Worm (Caenorhabditis elegans): ENCODE measurements around the gene str-43.

The str-43 gene

ce11 chrV:15721431-15721830 lies 30.5 kb downstream of the str-43 start:
- no peak for TF ChIP-seq lin-29 (GFP tag; IDR thresholded peaks at IDR 0.05)
- TF ChIP-seq ceh-82 (tag; optimal IDR thresholded peaks at IDR 0.05) = no peak
- peak; percentile 24 for TF ChIP-seq aha-1 (tag)

- TF ChIP-seq F37D6.2 (tag; optimal IDR thresholded peaks at IDR 0.05) (no peak), gei-8 (GFP tag; optimal IDR thresholded peaks at IDR 0.05) (no peak), madf-5 (GFP tag; IDR thresholded peaks at IDR 0.05) (no peak)
Observed at ce11 chrV:15719570-15719969, 32.4 kb downstream of the str-43 start, which contains the start of gene Y6E2A.7. Gene Y6E2A.7 (plus strand): TSS chrV:15719870.

ce11 chrV:15718562-15718961 lies 33.4 kb downstream of the str-43 start, which contains the start of gene Y6E2A.5:
Gene Y6E2A.5 (minus strand): TSS chrV:15718662.
- TF ChIP-seq unc-62 (GFP tag; optimal IDR thresholded peaks at IDR 0.05 in 1 of 2) (peak in 1 of 2 experiments; percentile 18), unc-62 (tag; optimal IDR thresholded peaks at IDR 0.05) (no peak), mep-1 (tag; optimal IDR thresholded peaks at IDR 0.05) (no peak)

- TF ChIP-seq aly-2 (tag; optimal IDR thresholded peaks at IDR 0.05) (no peak), zip-2 (tag; optimal IDR thresholded peaks at IDR 0.05) (no peak), aha-1 (tag) (no peak), snpc-4 (tag; optimal IDR thresholded peaks at IDR 0.05) (no peak), dve-1 (tag; optimal IDR thresholded peaks at IDR 0.05; ENCODE audit: insufficient read depth) (no peak), cey-2 (tag; optimal IDR thresholded peaks at IDR 0.05; ENCODE audit: borderline replicate concordance, insufficient read depth) (no peak), lin-29 (GFP tag; IDR thresholded peaks at IDR 0.05) (no peak), ces-1 (GFP tag; optimal IDR thresholded peaks at IDR 0.05) (no peak), Y48G9A.11 (GFP tag; IDR thresholded peaks at IDR 0.05) (no peak), hmg-1.1 (GFP tag; IDR thresholded peaks at IDR 0.05) (no peak), hlh-11 (tag; optimal IDR thresholded peaks at IDR 0.05) (no peak), nhr-76 (tag; optimal IDR thresholded peaks at IDR 0.05) (no peak), unc-39 (tag; optimal IDR thresholded peaks at IDR 0.05) (no peak), duxl-1 (tag; optimal IDR thresholded peaks at IDR 0.05; ENCODE audit: poor library complexity) (no peak), spr-1 (tag; optimal IDR thresholded peaks at IDR 0.05) (no peak), ama-1 (optimal IDR thresholded peaks at IDR 0.05) (no peak), ZK337.2 (GFP tag; IDR thresholded peaks at IDR 0.05) (no peak), daf-16 (GFP tag; optimal IDR thresholded peaks at IDR 0.05) (no peak), daf-16 (tag; optimal IDR thresholded peaks at IDR 0.05) (no peak), F10B5.3 (tag; optimal IDR thresholded peaks at IDR 0.05) (no peak), zfp-3 (GFP tag; conservative IDR thresholded peaks at IDR 0.05) (no peak)
Observed at ce11 chrV:15716679-15717078, 35.3 kb downstream of the str-43 start, which contains the start of gene Y6E2A.4. Gene Y6E2A.4 (minus strand): TSS chrV:15716779.

ce11 chrV:15715636-15716035 lies 36.3 kb downstream of the str-43 start:
- TF ChIP-seq unc-130 (GFP tag; optimal IDR thresholded peaks at IDR 0.05) = no peak
- peak in 1 of 2 experiments; percentile 11 for TF ChIP-seq mdl-1 (tag; optimal IDR thresholded peaks at IDR 0.05)
- peak in 1 of 2 experiments; percentile 83 for TF ChIP-seq daf-16 (GFP tag; optimal IDR thresholded peaks at IDR 0.05)
- TF ChIP-seq daf-16 (tag; optimal IDR thresholded peaks at IDR 0.05) = peak; percentile 94
- no peak for TF ChIP-seq mxl-2 (GFP tag; conservative IDR thresholded peaks at IDR 0.05)
- no peak for TF ChIP-seq dmd-6 (GFP tag; IDR thresholded peaks at IDR 0.05)
- TF ChIP-seq lin-29 (GFP tag; IDR thresholded peaks at IDR 0.05) = no peak
- no peak for TF ChIP-seq madf-9 (GFP tag; conservative IDR thresholded peaks at IDR 0.05)
- TF ChIP-seq lin-1 (GFP tag; IDR thresholded peaks at IDR 0.05) = no peak
- no peak for TF ChIP-seq Y75B8A.6 (GFP tag; IDR thresholded peaks at IDR 0.05)
- no peak for TF ChIP-seq spr-1 (tag; optimal IDR thresholded peaks at IDR 0.05)
- no peak for TF ChIP-seq hmg-1.1 (GFP tag; IDR thresholded peaks at IDR 0.05)
- no peak for TF ChIP-seq lir-3 (tag; optimal IDR thresholded peaks at IDR 0.05)
- TF ChIP-seq unc-62 (GFP tag; optimal IDR thresholded peaks at IDR 0.05 in 1 of 2) = peak in 1 of 2 experiments; percentile 54
- no peak for TF ChIP-seq unc-62 (tag; optimal IDR thresholded peaks at IDR 0.05)
- TF ChIP-seq dve-1 (tag; optimal IDR thresholded peaks at IDR 0.05; ENCODE audit: insufficient read depth) = peak; percentile 27

Data from whole organism, L4 larva.